Worm (Caenorhabditis elegans) whole organism, young adult: ENCODE data around the gene hrg-7.

Experiments used
- ama-1 ChIP-seq, 3 experiments: fragments of 150-350 bp in 1 of 3; sonication (generic microtip) in 2 of 3; optimal IDR thresholded peaks; 2 replicates each; lab custom pipeline; 2014 to 2018; ENCODE audit warnings: missing biosample characterization in 2 of 3, missing genetic modification characterization in 2 of 3, missing genetic modification reagents in 2 of 3
- ccch-3 ChIP-seq: fragments of 200-800 bp; sonication (Bioruptor generic); optimal IDR thresholded peaks from 2 replicates; lab custom pipeline; 2018; ENCODE audit warnings: mild to moderate bottlenecking, missing genetic modification characterization, missing compliant biosample characterization
- chd-7 ChIP-seq: sonication (generic microtip); optimal IDR thresholded peaks from 2 replicates; lab custom pipeline; 2016; ENCODE audit warnings: mild to moderate bottlenecking, missing genetic modification characterization, moderate library complexity, missing compliant biosample characterization
- egl-44 ChIP-seq: fragments of 200-800 bp; sonication (Bioruptor generic); IDR thresholded peaks from 2 replicates; pipeline ENCODE4 v1.3.6; 2022; ENCODE audit warnings: missing genetic modification reagents, missing genetic modification characterization, missing compliant biosample characterization
- gei-17 ChIP-seq: fragments of 200-800 bp; sonication (Bioruptor generic); optimal IDR thresholded peaks from 2 replicates; lab custom pipeline; 2018; ENCODE audit warnings: mild to moderate bottlenecking, missing genetic modification characterization, missing compliant biosample characterization
- lin-35 ChIP-seq, 3 experiments: fragments of 150-350 bp in 2 of 3; sonication (generic microtip) in 1 of 3; optimal IDR thresholded peaks; 2 replicates each; lab custom pipeline; 2014 to 2018; ENCODE audit warnings: missing biosample characterization in 3 of 3, missing genetic modification characterization in 3 of 3, missing genetic modification reagents in 3 of 3
- mel-28 ChIP-seq: sonication (generic microtip); optimal IDR thresholded peaks from 2 replicates; lab custom pipeline; 2016; ENCODE audit warnings: borderline replicate concordance, mild to moderate bottlenecking, missing genetic modification characterization, missing compliant biosample characterization
- snpc-3.4 ChIP-seq: sonication (generic microtip); optimal IDR thresholded peaks from 2 replicates; lab custom pipeline; 2017; ENCODE audit warnings: missing genetic modification characterization, mild to moderate bottlenecking, missing compliant biosample characterization, antibody characterized with exemption, moderate library complexity, missing genotype, missing genetic modification reagents
- snpc-4 ChIP-seq, 5 experiments: fragments of 150-350 bp in 1 of 5; sonication (generic microtip) in 4 of 5; optimal IDR thresholded peaks; 2 replicates each; lab custom pipeline; 2014 to 2018; ENCODE audit warnings: missing genetic modification characterization in 5 of 5, missing biosample characterization in 3 of 5, antibody characterized with exemption in 2 of 5, mild to moderate bottlenecking in 2 of 5, missing compliant biosample characterization in 2 of 5, missing genotype in 2 of 5, moderate library complexity in 2 of 5, missing genetic modification reagents in 1 of 5
- xnd-1 ChIP-seq: sonication (generic microtip); optimal IDR thresholded peaks from 2 replicates; lab custom pipeline; 2016; ENCODE audit warnings: missing genotype, missing genetic modification reagents, missing genetic modification characterization, missing compliant biosample characterization

- TF ChIP-seq ama-1 (optimal IDR thresholded peaks at IDR 0.05; lab: Kevin White, UChicago) = no peak
- no peak for TF ChIP-seq ama-1 (GFP tag; optimal IDR thresholded peaks at IDR 0.05; lab: Kevin White, UChicago)
- no peak for TF ChIP-seq snpc-4 (GFP tag; optimal IDR thresholded peaks at IDR 0.05; lab: Kevin White, UChicago)
- TF ChIP-seq snpc-4 (tag; optimal IDR thresholded peaks at IDR 0.05; lab: Kevin White, UChicago) = no peak
- no peak for TF ChIP-seq ccch-3
- TF ChIP-seq chd-7 (tag; lab: Kevin White, UChicago) = no peak
- TF ChIP-seq gei-17 (GFP tag; lab: Kevin White, UChicago) = no peak
- no peak for TF ChIP-seq mel-28
- no peak for TF ChIP-seq xnd-1 (tag; lab: Kevin White, UChicago)
- no peak for TF ChIP-seq snpc-3.4 (tag; lab: Kevin White, UChicago)
- TF ChIP-seq lin-35 (GFP tag; optimal IDR thresholded peaks at IDR 0.05; lab: Kevin White, UChicago) = no peak
- no peak for TF ChIP-seq egl-44 (GFP tag; lab: Robert Waterston, UW)
Observed at ce11 chrV:12784861-12785260, 43.0 kb downstream of the hrg-7 start, which contains the start of gene sre-20.
